Worm (Caenorhabditis elegans) whole organism, mixed stage, embryonic: Measurements from ENCODE around the gene K10B4.1.

Experiments
- mab-5 ChIP-seq: fragments of 150-350 bp; optimal IDR thresholded peaks from 2 replicates; lab custom pipeline; 2014; ENCODE audit warnings: missing biosample characterization, missing genetic modification characterization
- nhr-12 ChIP-seq: fragments of 150-350 bp; optimal IDR thresholded peaks from 2 replicates; lab custom pipeline; 2014; ENCODE audit warnings: missing biosample characterization, missing genetic modification characterization
- nhr-237 ChIP-seq: fragments of 150-350 bp; optimal IDR thresholded peaks from 2 replicates; lab custom pipeline; 2014; ENCODE audit warnings: missing biosample characterization, missing genetic modification characterization
- nhr-28 ChIP-seq: fragments of 150-350 bp; optimal IDR thresholded peaks from 2 replicates; lab custom pipeline; 2014; ENCODE audit warnings: missing biosample characterization, missing genetic modification characterization

DNA sequence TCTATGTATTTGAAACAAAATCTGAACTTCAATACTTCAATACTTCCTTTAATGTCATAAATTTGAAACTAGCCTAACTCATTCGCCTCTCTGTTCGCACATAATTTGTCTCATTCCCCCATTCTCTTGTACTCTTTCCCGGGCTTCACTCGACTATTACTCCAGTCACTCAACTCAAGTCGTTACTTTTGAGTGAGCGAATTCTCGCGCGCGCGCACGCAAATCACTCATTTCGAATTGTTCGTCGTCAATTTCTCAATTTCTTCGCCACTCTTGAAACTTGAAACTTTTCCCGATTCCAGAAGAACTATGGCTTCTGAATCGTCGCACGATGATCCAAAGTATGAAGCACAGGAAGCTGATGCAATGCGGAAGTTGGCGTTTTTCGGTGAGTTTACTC is 31.0 kb upstream of the K10B4.1 start, which contains the start of gene col-68:
- no peak for TF ChIP-seq nhr-237
- TF ChIP-seq nhr-28 (tag; lab: Kevin White, UChicago) = no peak
- TF ChIP-seq nhr-12 = no peak
- no peak for TF ChIP-seq mab-5 (tag; lab: Kevin White, UChicago)
